Fruit fly (Drosophila melanogaster) whole organism, pupa: ENCODE results near the gene CG15882.

Source experiments
- CG14655 ChIP-seq: fragments of 200-800 bp; sonication (Bioruptor generic); optimal IDR thresholded peaks from 3 replicates; lab custom pipeline; 2017; ENCODE audit warnings: mild to moderate bottlenecking, missing biosample characterization, missing genetic modification reagents, missing genetic modification characterization
- CG15710 ChIP-seq: fragments of 200-800 bp; sonication (Bioruptor generic); optimal IDR thresholded peaks from 2 replicates; lab custom pipeline; 2018; ENCODE audit warnings: missing biosample characterization, mild to moderate bottlenecking, missing genetic modification characterization, moderate library complexity
- CG34367 ChIP-seq: fragments of 200-800 bp; sonication (Bioruptor generic); optimal IDR thresholded peaks from 2 replicates; lab custom pipeline; 2018; ENCODE audit warnings: missing biosample characterization, mild to moderate bottlenecking, missing genetic modification characterization
- CG4496 ChIP-seq: fragments of 200-800 bp; sonication (Bioruptor generic); IDR thresholded peaks from 3 replicates; pipeline ENCODE4 v1.3.6; 2022; ENCODE audit warnings: missing biosample characterization, missing genetic modification characterization
- fd96Ca ChIP-seq: fragments of 200-800 bp; sonication (Bioruptor generic); IDR thresholded peaks from 3 replicates; pipeline ENCODE4 v1.3.6; 2022; ENCODE audit warnings: missing biosample characterization, missing genetic modification characterization

DNA sequence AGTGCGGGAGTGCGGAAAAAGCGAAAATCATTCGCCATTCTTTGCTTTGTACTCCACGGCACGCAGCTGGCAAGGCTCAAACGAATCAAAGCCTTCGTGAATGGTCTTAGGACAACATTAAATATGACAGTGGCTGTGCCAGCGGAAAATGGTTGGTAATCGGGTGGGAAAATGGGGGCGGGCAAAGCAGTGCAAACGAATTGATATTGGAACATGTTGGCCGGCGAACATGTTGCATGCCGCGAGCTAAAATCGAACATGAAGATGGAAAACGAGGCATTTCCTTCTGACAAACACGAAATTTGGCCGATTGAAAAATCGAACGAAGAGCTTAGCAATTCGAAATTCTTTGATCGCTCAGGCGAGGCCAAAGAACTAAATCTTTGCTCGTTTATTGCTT, 28.0 kb downstream of the CG15882 start:
- TF ChIP-seq fd96Ca (GFP tag; lab: Robert Waterston, UW): no peak
- TF ChIP-seq CG34367 (tag; lab: Kevin White, UChicago): no peak
- no peak for TF ChIP-seq CG15710 (tag; lab: Kevin White, UChicago)
- TF ChIP-seq CG14655 (GFP tag; lab: Kevin White, UChicago): no peak
- no peak for TF ChIP-seq CG4496
